Fruit fly (Drosophila melanogaster) whole organism, embryonic: Measurements from ENCODE around the gene CG12115.

ENCODE experiments used
- CG10543 ChIP-seq: fragments of 200-800 bp; sonication (Bioruptor generic); optimal IDR thresholded peaks from 3 replicates; lab custom pipeline; 2017; ENCODE audit warnings: missing biosample characterization, mild to moderate bottlenecking, missing genetic modification characterization, moderate library complexity
- CG11456 ChIP-seq: fragments of 200-800 bp; sonication (Bioruptor generic); IDR thresholded peaks from 3 replicates; pipeline ENCODE4 v1.3.6; 2022; ENCODE audit warnings: missing biosample characterization, missing genetic modification characterization
- CG11723 ChIP-seq: fragments of 200-800 bp; sonication (Bioruptor generic); optimal IDR thresholded peaks from 2 replicates; lab custom pipeline; 2017; ENCODE audit warnings: missing biosample characterization, mild to moderate bottlenecking, missing genetic modification characterization
- CG12659 ChIP-seq: fragments of 200-800 bp; sonication (Bioruptor generic); optimal IDR thresholded peaks from 3 replicates; lab custom pipeline; 2017; ENCODE audit warnings: mild to moderate bottlenecking, missing biosample characterization, missing genetic modification reagents, missing genetic modification characterization
- CG12769 ChIP-seq: fragments of 200-800 bp; sonication (Bioruptor generic); optimal IDR thresholded peaks from 2 replicates; lab custom pipeline; 2019; ENCODE audit warnings: missing biosample characterization, mild to moderate bottlenecking, missing genetic modification characterization, moderate library complexity
- CG13123 ChIP-seq: fragments of 200-800 bp; sonication (Bioruptor generic); optimal IDR thresholded peaks from 2 replicates; lab custom pipeline; 2016; ENCODE audit warnings: missing biosample characterization, missing genetic modification characterization
- CG14667 ChIP-seq: fragments of 200-800 bp; sonication (Bioruptor generic); IDR thresholded peaks from 2 replicates; pipeline ENCODE4 v1.3.6; 2022; ENCODE audit warnings: missing biosample characterization, missing genetic modification characterization
- CG15073 ChIP-seq: fragments of 200-800 bp; sonication (Bioruptor generic); optimal IDR thresholded peaks from 2 replicates; lab custom pipeline; 2016; ENCODE audit warnings: missing biosample characterization, missing genetic modification characterization
- CG15601 ChIP-seq: fragments of 200-800 bp; sonication (Bioruptor generic); optimal IDR thresholded peaks from 3 replicates; lab custom pipeline; 2019; ENCODE audit warnings: missing biosample characterization, mild to moderate bottlenecking, missing genetic modification characterization, moderate library complexity
- CG1602 ChIP-seq: fragments of 200-800 bp; sonication (Bioruptor generic); optimal IDR thresholded peaks from 3 replicates; lab custom pipeline; 2016; ENCODE audit warnings: missing biosample characterization, missing genetic modification characterization
- CG31441 ChIP-seq: fragments of 200-800 bp; sonication (Bioruptor generic); IDR thresholded peaks from 2 replicates; pipeline ENCODE4 v1.3.6; 2022; ENCODE audit warnings: missing biosample characterization, missing genetic modification characterization
- CG34376 ChIP-seq: fragments of 200-800 bp; sonication (Bioruptor generic); optimal IDR thresholded peaks from 2 replicates; lab custom pipeline; 2018; ENCODE audit warnings: missing biosample characterization, mild to moderate bottlenecking, missing genetic modification characterization
- CG4730 ChIP-seq: fragments of 200-800 bp; sonication (Bioruptor generic); IDR thresholded peaks from 2 replicates; pipeline ENCODE4 v1.3.6; 2022; ENCODE audit warnings: missing biosample characterization, missing genetic modification characterization
- CG6175 ChIP-seq: fragments of 200-800 bp; sonication (Bioruptor generic); IDR thresholded peaks from 3 replicates; pipeline ENCODE4 v1.3.6; 2022; ENCODE audit warnings: missing biosample characterization, missing genetic modification characterization
- CG8478 ChIP-seq: fragments of >200 bp; optimal IDR thresholded peaks from 2 replicates; lab custom pipeline; 2018
- CG8924 ChIP-seq: fragments of 200-800 bp; optimal IDR thresholded peaks from 3 replicates; lab custom pipeline; 2019; ENCODE audit warnings: missing biosample characterization, mild to moderate bottlenecking, missing genetic modification characterization, moderate library complexity
- D ChIP-seq, 2 experiments: fragments of 200-800 bp in 1 of 2; fragments of >200 bp in 1 of 2; sonication (Bioruptor generic) in 1 of 2; optimal IDR thresholded peaks; 2 replicates in 1 of 2; 3 replicates in 1 of 2; lab custom pipeline; 2017; ENCODE audit warnings: mild to moderate bottlenecking in 1 of 2, missing biosample characterization in 1 of 2, missing genetic modification characterization in 1 of 2, missing genetic modification reagents in 1 of 2
- GATAe ChIP-seq: fragments of 200-800 bp; sonication (Bioruptor generic); conservative IDR thresholded peaks from 2 replicates; pipeline ENCODE4 v1.3.6; 2022; ENCODE audit warnings: missing biosample characterization, missing genetic modification characterization
- Hey ChIP-seq: fragments of 200-800 bp; sonication (Bioruptor generic); optimal IDR thresholded peaks from 3 replicates; lab custom pipeline; 2018; ENCODE audit warnings: missing biosample characterization, mild to moderate bottlenecking, missing genetic modification characterization
- Lhr ChIP-seq: fragments of 200-800 bp; sonication (Bioruptor generic); optimal IDR thresholded peaks from 3 replicates; lab custom pipeline; 2017; ENCODE audit warnings: mild to moderate bottlenecking, missing biosample characterization, missing genetic modification reagents, missing genetic modification characterization
- Mes4 ChIP-seq: fragments of 200-800 bp; sonication (Bioruptor generic); optimal IDR thresholded peaks from 2 replicates; lab custom pipeline; 2016; ENCODE audit warnings: missing biosample characterization, missing genetic modification characterization
- Myb ChIP-seq: fragments of 200-800 bp; sonication (Bioruptor generic); optimal IDR thresholded peaks from 2 replicates; lab custom pipeline; 2016; ENCODE audit warnings: missing biosample characterization, missing genetic modification characterization
- NC2β ChIP-seq: fragments of 200-800 bp; sonication (Bioruptor generic); optimal IDR thresholded peaks from 2 replicates; lab custom pipeline; 2016; ENCODE audit warnings: missing biosample characterization, missing genetic modification characterization
- NFAT ChIP-seq: fragments of 200-800 bp; sonication (Bioruptor generic); IDR thresholded peaks from 2 replicates; pipeline ENCODE4 v1.3.6; 2022; ENCODE audit warnings: missing biosample characterization, missing genetic modification characterization
- PHDP ChIP-seq: fragments of 200-800 bp; sonication (Bioruptor generic); optimal IDR thresholded peaks from 3 replicates; lab custom pipeline; 2018; ENCODE audit warnings: missing biosample characterization, mild to moderate bottlenecking, missing genetic modification characterization, moderate library complexity
- Pdp1 ChIP-seq, 2 experiments: fragments of 200-800 bp; sonication (Bioruptor generic); optimal IDR thresholded peaks; 3 replicates each; lab custom pipeline; 2016; ENCODE audit warnings: missing biosample characterization in 2 of 2, missing genetic modification characterization in 2 of 2, mild to moderate bottlenecking in 1 of 2, moderate library complexity in 1 of 2
- aop ChIP-seq: fragments of 200-800 bp; sonication (Bioruptor generic); IDR thresholded peaks from 2 replicates; pipeline ENCODE4 v1.3.6; 2022; ENCODE audit warnings: missing biosample characterization, missing genetic modification characterization
- chinmo ChIP-seq: fragments of 200-800 bp; sonication (Bioruptor generic); IDR thresholded peaks from 4 replicates; pipeline ENCODE4 v1.3.6; 2022; ENCODE audit warnings: missing biosample characterization, missing genetic modification characterization; ENCODE audit not compliant: partially characterized antibody
- cwo ChIP-seq: fragments of 200-800 bp; sonication (Bioruptor generic); optimal IDR thresholded peaks from 3 replicates; lab custom pipeline; 2017; ENCODE audit warnings: missing biosample characterization, missing genetic modification characterization, mild to moderate bottlenecking, moderate library complexity, missing genetic modification reagents
- en ChIP-seq: fragments of 200-800 bp; sonication (Bioruptor generic); optimal IDR thresholded peaks from 2 replicates; lab custom pipeline; 2016; ENCODE audit warnings: missing biosample characterization, missing genetic modification characterization
- exex ChIP-seq: fragments of 200-800 bp; sonication (Bioruptor generic); optimal IDR thresholded peaks from 4 replicates; lab custom pipeline; 2018; ENCODE audit warnings: missing biosample characterization, mild to moderate bottlenecking, missing genetic modification characterization, moderate library complexity
- ftz-f1 ChIP-seq: fragments of 200-800 bp; sonication (Bioruptor generic); optimal IDR thresholded peaks from 2 replicates; lab custom pipeline; 2016; ENCODE audit warnings: missing biosample characterization, missing genetic modification characterization
- grn ChIP-seq: fragments of 200-800 bp; sonication (Bioruptor generic); optimal IDR thresholded peaks from 3 replicates; lab custom pipeline; 2017; ENCODE audit warnings: missing biosample characterization, missing genetic modification characterization
- insv ChIP-seq, 2 experiments: fragments of 200-800 bp; sonication (Bioruptor generic); optimal IDR thresholded peaks; 3 replicates each; lab custom pipeline; 2016 to 2018; ENCODE audit warnings: missing biosample characterization in 2 of 2, missing genetic modification characterization in 2 of 2
- jigr1 ChIP-seq: fragments of 200-800 bp; sonication (Bioruptor generic); IDR thresholded peaks from 3 replicates; pipeline ENCODE4 v1.3.6; 2022; ENCODE audit warnings: missing biosample characterization, missing genetic modification characterization
- knrl ChIP-seq: fragments of 200-800 bp; sonication (Bioruptor generic); IDR thresholded peaks from 3 replicates; pipeline ENCODE4 v1.3.6; 2022; ENCODE audit warnings: missing biosample characterization, missing genetic modification characterization; ENCODE audit not compliant: partially characterized antibody
- mirr ChIP-seq: fragments of 200-800 bp; sonication (Bioruptor generic); optimal IDR thresholded peaks from 3 replicates; lab custom pipeline; 2018; ENCODE audit warnings: missing biosample characterization, mild to moderate bottlenecking, missing genetic modification characterization
- org-1 ChIP-seq: fragments of 200-800 bp; sonication (Bioruptor generic); optimal IDR thresholded peaks from 2 replicates; lab custom pipeline; 2017; ENCODE audit warnings: missing biosample characterization, missing genetic modification characterization
- otp ChIP-seq: fragments of 200-800 bp; sonication (Bioruptor generic); IDR thresholded peaks from 3 replicates; pipeline ENCODE4, ENCODE4 v1.3.6; 2022; ENCODE audit warnings: missing biosample characterization, missing genetic modification characterization
- peb ChIP-seq: fragments of 200-800 bp; sonication (Bioruptor generic); IDR thresholded peaks from 2 replicates; pipeline ENCODE4 v1.3.6; 2022; ENCODE audit warnings: missing biosample characterization, missing genetic modification characterization
- row ChIP-seq: fragments of 200-800 bp; sonication (Bioruptor generic); IDR thresholded peaks from 3 replicates; pipeline ENCODE4 v1.3.6; 2022; ENCODE audit warnings: missing biosample characterization, missing genetic modification characterization
- sc ChIP-seq, 3 experiments: fragments of >200 bp in 2 of 3; fragments of 200-800 bp in 1 of 3; sonication (Bioruptor generic) in 1 of 3; optimal IDR thresholded peaks; 2 replicates in 2 of 3; 3 replicates in 1 of 3; lab custom pipeline; 2017; ENCODE audit warnings: mild to moderate bottlenecking in 1 of 3, missing biosample characterization in 1 of 3, missing genetic modification characterization in 1 of 3, missing genetic modification reagents in 1 of 3
- sd ChIP-seq: fragments of 200-800 bp; sonication (Bioruptor generic); optimal IDR thresholded peaks from 3 replicates; lab custom pipeline; 2018; ENCODE audit warnings: missing biosample characterization, mild to moderate bottlenecking, missing genetic modification characterization, moderate library complexity
- sens-2 ChIP-seq: fragments of 200-800 bp; sonication (Bioruptor generic); IDR thresholded peaks from 2 replicates; pipeline ENCODE4 v1.3.6; 2022; ENCODE audit warnings: missing biosample characterization, missing genetic modification characterization
- sima ChIP-seq: fragments of 200-800 bp; sonication (Bioruptor generic); optimal IDR thresholded peaks from 2 replicates; lab custom pipeline; 2016; ENCODE audit warnings: missing biosample characterization, missing genetic modification characterization
- slp2 ChIP-seq: fragments of 200-800 bp; sonication (Bioruptor generic); optimal IDR thresholded peaks from 2 replicates; lab custom pipeline; 2016; ENCODE audit warnings: missing biosample characterization, missing genetic modification characterization
- sug ChIP-seq: fragments of 200-800 bp; optimal IDR thresholded peaks from 2 replicates; lab custom pipeline; 2019; ENCODE audit warnings: missing biosample characterization, mild to moderate bottlenecking, missing genetic modification characterization, moderate library complexity
- tna ChIP-seq: fragments of 200-800 bp; sonication (Bioruptor generic); IDR thresholded peaks from 2 replicates; pipeline ENCODE4 v1.3.6; 2022; ENCODE audit warnings: missing biosample characterization, missing genetic modification characterization; ENCODE audit not compliant: partially characterized antibody
- vnd ChIP-seq: fragments of 200-800 bp; sonication (Bioruptor generic); IDR thresholded peaks from 3 replicates; pipeline ENCODE4 v1.3.6; 2022; ENCODE audit warnings: missing biosample characterization, missing genetic modification characterization; ENCODE audit not compliant: partially characterized antibody
- yki ChIP-seq: fragments of >200 bp; optimal IDR thresholded peaks from 3 replicates; lab custom pipeline; 2018

The CG12115 gene

DNA sequence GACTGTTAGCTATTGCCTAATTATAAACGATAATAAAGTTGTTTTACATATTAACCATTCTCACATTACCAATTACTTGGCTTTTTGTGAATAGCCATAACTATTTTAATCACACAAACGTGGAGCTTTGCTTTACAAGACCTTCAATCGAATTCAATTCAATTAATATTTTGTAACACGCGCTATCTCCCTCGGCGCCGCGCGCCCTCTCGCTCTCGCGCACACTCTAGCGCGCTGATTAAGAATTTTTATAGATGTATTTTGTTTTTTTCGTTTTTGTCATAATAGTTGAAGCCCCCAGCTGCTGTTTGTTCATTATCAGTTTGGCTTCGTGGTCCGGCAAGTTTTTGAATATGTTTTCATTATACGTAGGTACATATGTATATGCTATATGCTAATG lies 10.7 kb upstream of the CG12115 start (continued):
- no peak for TF ChIP-seq CG8924 (tag; lab: Kevin White, UChicago)
- no peak for TF ChIP-seq CG6175 (GFP tag; lab: Robert Waterston, UW)
- no peak for TF ChIP-seq insv (GFP tag; optimal IDR thresholded peaks at IDR 0.05; lab: Kevin White, UChicago)
- no peak for TF ChIP-seq PHDP
- TF ChIP-seq en (GFP tag; lab: Kevin White, UChicago): no peak
- peak; percentile 19 for TF ChIP-seq CG10543 (GFP tag; lab: Kevin White, UChicago)
- TF ChIP-seq slp2: no peak
- no peak for TF ChIP-seq jigr1
- no peak for TF ChIP-seq CG15073 (GFP tag; lab: Kevin White, UChicago)
- no peak for TF ChIP-seq CG11456 (GFP tag; lab: Robert Waterston, UW)
- TF ChIP-seq Pdp1 (GFP tag; optimal IDR thresholded peaks at IDR 0.05; lab: Kevin White, UChicago): peak in 1 of 2 experiments; percentile 80
- no peak for TF ChIP-seq CG4730 (GFP tag; lab: Robert Waterston, UW)
- no peak for TF ChIP-seq peb (GFP tag; lab: Robert Waterston, UW)
- no peak for TF ChIP-seq Lhr (GFP tag; lab: Kevin White, UChicago)
- peak; percentile 65 for TF ChIP-seq CG15601 (tag; lab: Kevin White, UChicago)
- no peak for TF ChIP-seq CG13123
- no peak for TF ChIP-seq Mes4
- TF ChIP-seq yki (lab: Kevin White, UChicago): no peak
- no peak for TF ChIP-seq NC2β (GFP tag; lab: Kevin White, UChicago)
- peak; percentile 83 for TF ChIP-seq ftz-f1
- no peak for TF ChIP-seq otp (GFP tag; lab: Robert Waterston, UW)
- TF ChIP-seq GATAe (GFP tag; lab: Robert Waterston, UW): peak; percentile 60; the same call in 1 of the 2 replicates
- no peak for TF ChIP-seq row (GFP tag; lab: Robert Waterston, UW)
- TF ChIP-seq CG12769 (tag; lab: Kevin White, UChicago): no peak
- TF ChIP-seq, all 482 proteins: peak for 22

DNA sequence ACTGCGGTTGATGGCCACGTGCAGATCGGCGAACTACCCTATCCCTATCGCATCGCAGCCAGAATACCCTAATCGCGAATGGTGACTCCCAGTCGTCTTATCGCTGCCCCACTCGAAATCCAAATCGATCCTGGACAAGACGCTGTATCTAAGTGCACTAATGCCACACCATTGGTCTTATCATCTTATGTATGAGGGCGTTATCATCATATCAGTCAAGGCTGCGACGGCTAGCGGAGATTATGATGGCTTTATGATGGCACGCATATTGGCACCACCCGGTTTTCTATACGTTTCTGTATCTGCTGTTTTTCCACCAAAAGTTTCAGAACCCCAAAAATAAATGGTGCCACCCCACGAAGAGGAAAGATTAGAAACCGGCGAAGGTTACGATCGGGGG lies 9.8 kb upstream of the CG12115 start:
- TF ChIP-seq CG8478 (lab: Kevin White, UChicago) (no peak), CG12659 (GFP tag; lab: Kevin White, UChicago) (no peak), NFAT (no peak), chinmo (GFP tag; lab: Robert Waterston, UW) (peak; percentile 84; the same call in 2 of the 4 replicates), sd (tag; lab: Kevin White, UChicago) (peak; percentile 6), sug (peak; percentile 99), tna (peak; percentile 12; the same call in 1 of the 2 replicates), CG34376 (peak; percentile 70), mirr (GFP tag; lab: Kevin White, UChicago) (peak; percentile 67), grn (GFP tag; lab: Kevin White, UChicago) (peak; percentile 84), Myb (GFP tag; lab: Kevin White, UChicago) (no peak), cwo (GFP tag; lab: Kevin White, UChicago) (peak; percentile 20), CG12769 (tag; lab: Kevin White, UChicago) (peak; percentile 2), Hey (peak; percentile 0), Pdp1 (GFP tag; optimal IDR thresholded peaks at IDR 0.05; lab: Kevin White, UChicago) (peak in 1 of 2 experiments; percentile 8), ftz-f1 (peak; percentile 74), sens-2 (no peak), exex (peak; percentile 72)

DNA sequence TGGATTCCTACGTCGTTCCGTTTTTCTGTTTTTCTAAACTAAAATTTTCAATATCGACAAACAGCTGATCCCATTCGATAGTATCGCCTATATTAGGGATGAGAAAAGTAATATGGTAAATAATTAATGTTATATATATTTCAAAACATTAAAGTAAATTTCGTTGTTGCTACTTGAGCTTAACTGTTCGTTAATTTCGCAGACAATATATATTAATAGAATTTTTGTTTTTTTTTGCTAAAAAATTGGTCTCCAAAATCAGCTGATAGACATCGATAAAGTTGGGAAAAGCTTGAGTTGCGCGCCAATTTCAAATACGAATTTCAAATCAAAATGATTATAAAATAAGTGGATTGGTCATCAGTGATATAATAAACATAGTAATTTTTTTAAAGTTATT lies 6.0 kb upstream of the CG12115 start, which contains the start of gene CG12118:
Gene CG12118 (minus strand): TSS at position 53 of the 400 bp plus-strand sequence.
- TF ChIP-seq knrl (peak; percentile 93), CG31441 (GFP tag; lab: Robert Waterston, UW) (peak; percentile 72), D (optimal IDR thresholded peaks at IDR 0.05; lab: Kevin White, UChicago) (no peak), D (GFP tag; optimal IDR thresholded peaks at IDR 0.05; lab: Kevin White, UChicago) (peak; percentile 45), aop (no peak), sima (no peak), CG14667 (GFP tag; lab: Robert Waterston, UW) (peak; percentile 57; the same call in 1 of the 2 replicates), vnd (peak; percentile 94), sc (optimal IDR thresholded peaks at IDR 0.05; lab: Kevin White, UChicago) (no peak), sc (GFP tag; optimal IDR thresholded peaks at IDR 0.05; lab: Kevin White, UChicago) (peak; percentile 46), CG1602 (GFP tag; lab: Kevin White, UChicago) (peak; percentile 83), CG11723 (GFP tag; lab: Kevin White, UChicago) (peak; percentile 32), CG8478 (lab: Kevin White, UChicago) (no peak), org-1 (GFP tag; lab: Kevin White, UChicago) (peak; percentile 28)
